Worm (Caenorhabditis elegans): ENCODE data around the gene unc-42.

DNA sequence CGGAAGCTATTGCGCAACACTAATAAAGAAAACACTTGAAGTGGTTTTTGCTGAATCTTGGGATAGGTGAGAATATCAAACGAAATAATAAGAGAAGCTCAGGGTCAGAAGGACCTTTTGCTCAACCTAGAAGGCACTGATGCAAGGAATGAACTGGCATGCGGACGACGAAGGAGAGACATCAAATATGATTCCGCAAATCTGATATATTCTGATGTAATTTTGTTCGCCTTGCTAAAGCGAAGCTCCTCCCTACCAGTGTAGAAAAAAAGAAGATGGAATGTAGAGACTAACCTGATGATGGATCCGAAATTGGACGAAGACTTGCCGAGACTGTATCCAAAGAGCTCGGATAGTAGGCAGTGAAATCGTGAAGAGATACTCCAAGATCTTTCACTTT lies 1.2 kb downstream of the unc-42 start:
- TF ChIP-seq hlh-13 (GFP tag; optimal IDR thresholded peaks at IDR 0.05) (no peak), ceh-14 (tag; optimal IDR thresholded peaks at IDR 0.05) (no peak), nhr-232 (tag; optimal IDR thresholded peaks at IDR 0.05) (no peak), ama-1 (optimal IDR thresholded peaks at IDR 0.05) (no peak), fkh-10 (GFP tag; optimal IDR thresholded peaks at IDR 0.05) (no peak), K09A11.1 (tag; optimal IDR thresholded peaks at IDR 0.05; ENCODE audit: insufficient read depth) (no peak), pqm-1 (tag; optimal IDR thresholded peaks at IDR 0.05) (no peak)
